Worm (Caenorhabditis elegans) whole organism, L4 larva: ENCODE measurements around the gene col-175.

Experiments used
- ZK337.2 ChIP-seq: fragments of 200-800 bp; sonication (Bioruptor generic); IDR thresholded peaks from 2 replicates; pipeline ENCODE4 v1.3.6; 2022; ENCODE audit warnings: missing genetic modification reagents, missing genetic modification characterization, missing compliant biosample characterization
- aha-1 ChIP-seq: fragments of 150-350 bp; peaks from one replicate; lab custom pipeline; 2014; ENCODE audit warnings: missing biosample characterization, missing genetic modification characterization
- aly-2 ChIP-seq: sonication (generic microtip); optimal IDR thresholded peaks from 2 replicates; lab custom pipeline; 2018; ENCODE audit warnings: missing biosample characterization, missing genetic modification characterization
- ceh-32 ChIP-seq: sonication (generic microtip); optimal IDR thresholded peaks from 2 replicates; lab custom pipeline; 2016; ENCODE audit warnings: mild to moderate bottlenecking, missing genetic modification characterization, missing compliant biosample characterization; ENCODE audit not compliant: poor library complexity
- dpl-1 ChIP-seq: fragments of 150-350 bp; optimal IDR thresholded peaks from 2 replicates; lab custom pipeline; 2014; ENCODE audit warnings: missing biosample characterization, missing genetic modification reagents, missing genetic modification characterization
- hlh-30 ChIP-seq: sonication (generic microtip); optimal IDR thresholded peaks from 2 replicates; lab custom pipeline; 2017; ENCODE audit warnings: antibody characterized with exemption, mild to moderate bottlenecking, missing genetic modification characterization, missing compliant biosample characterization; ENCODE audit not compliant: insufficient read depth
- mxl-3 ChIP-seq: fragments of 200-800 bp; sonication (Bioruptor generic); optimal IDR thresholded peaks from 2 replicates; lab custom pipeline; 2018; ENCODE audit warnings: mild to moderate bottlenecking, missing genetic modification characterization, missing compliant biosample characterization
- nhr-11 ChIP-seq: fragments of 150-350 bp; optimal IDR thresholded peaks from 2 replicates; lab custom pipeline; 2014; ENCODE audit warnings: missing biosample characterization, missing genetic modification characterization
- snpc-4 ChIP-seq: fragments of 150-350 bp; optimal IDR thresholded peaks from 2 replicates; lab custom pipeline; 2014; ENCODE audit warnings: missing biosample characterization, missing genetic modification characterization

DNA sequence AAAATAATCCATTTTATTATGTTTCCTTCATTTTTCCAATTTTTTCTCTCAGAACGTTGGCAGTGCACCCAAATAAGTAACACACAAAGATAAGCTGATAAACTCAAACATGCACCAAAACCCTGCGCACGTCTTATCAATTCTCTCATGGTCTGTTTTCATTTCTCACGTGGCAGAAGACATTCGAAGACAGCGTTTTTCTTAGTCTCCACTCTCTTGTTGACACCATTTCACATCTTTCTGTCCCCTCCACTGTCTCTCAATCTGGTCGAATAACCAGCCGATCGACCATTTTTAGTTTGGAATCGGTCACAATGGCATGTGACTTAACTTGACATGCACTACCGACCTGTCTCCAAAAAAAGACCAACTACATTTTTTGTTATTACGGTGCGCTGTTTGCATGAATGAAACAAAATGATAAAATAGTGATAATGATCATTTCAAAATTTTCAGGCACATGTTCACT lies 20.5 kb downstream of the col-175 start, which contains the start of gene C35B8.3:
- no peak for TF ChIP-seq nhr-11 (tag; lab: Kevin White, UChicago)
- no peak for TF ChIP-seq ZK337.2 (GFP tag; lab: Robert Waterston, UW)
- no peak for TF ChIP-seq aly-2
- no peak for TF ChIP-seq snpc-4
- TF ChIP-seq mxl-3 (GFP tag; lab: Kevin White, UChicago): peak; percentile 67
- TF ChIP-seq ceh-32 (tag; lab: Kevin White, UChicago): no peak
- TF ChIP-seq hlh-30 (tag; lab: Kevin White, UChicago): peak; percentile 84
- TF ChIP-seq dpl-1: no peak
- peak; percentile 97 for TF ChIP-seq aha-1 (tag; lab: Kevin White, UChicago)
